Fruit fly (Drosophila melanogaster) whole organism, pupa: ENCODE data around the gene CG10194.

Source experiments
- CG10348 ChIP-seq: fragments of 200-800 bp; sonication (Bioruptor generic); IDR thresholded peaks from 2 replicates; pipeline ENCODE4 v1.3.6; 2022; ENCODE audit warnings: missing biosample characterization, missing genetic modification characterization
- CG12605 ChIP-seq: fragments of 200-800 bp; sonication (Bioruptor generic); IDR thresholded peaks from 2 replicates; pipeline ENCODE4 v1.3.6; 2022; ENCODE audit warnings: missing biosample characterization, missing genetic modification characterization
- CG13204 ChIP-seq: fragments of 200-800 bp; sonication (Bioruptor generic); optimal IDR thresholded peaks from 2 replicates; lab custom pipeline; 2018; ENCODE audit warnings: missing biosample characterization, mild to moderate bottlenecking, missing genetic modification characterization, moderate library complexity
- CG14655 ChIP-seq: fragments of 200-800 bp; sonication (Bioruptor generic); optimal IDR thresholded peaks from 3 replicates; lab custom pipeline; 2017; ENCODE audit warnings: mild to moderate bottlenecking, missing biosample characterization, missing genetic modification reagents, missing genetic modification characterization
- CG15710 ChIP-seq: fragments of 200-800 bp; sonication (Bioruptor generic); optimal IDR thresholded peaks from 2 replicates; lab custom pipeline; 2018; ENCODE audit warnings: missing biosample characterization, mild to moderate bottlenecking, missing genetic modification characterization, moderate library complexity
- CG17806 ChIP-seq: fragments of 200-800 bp; sonication (Bioruptor generic); optimal IDR thresholded peaks from 2 replicates; lab custom pipeline; 2018; ENCODE audit warnings: missing biosample characterization, mild to moderate bottlenecking, missing genetic modification characterization, moderate library complexity
- CG32121 ChIP-seq: fragments of 200-800 bp; sonication (Bioruptor generic); IDR thresholded peaks from 2 replicates; pipeline ENCODE4 v1.3.6; 2022; ENCODE audit warnings: missing biosample characterization, missing genetic modification characterization
- CG34367 ChIP-seq: fragments of 200-800 bp; sonication (Bioruptor generic); optimal IDR thresholded peaks from 2 replicates; lab custom pipeline; 2018; ENCODE audit warnings: missing biosample characterization, mild to moderate bottlenecking, missing genetic modification characterization
- CG4496 ChIP-seq: fragments of 200-800 bp; sonication (Bioruptor generic); IDR thresholded peaks from 3 replicates; pipeline ENCODE4 v1.3.6; 2022; ENCODE audit warnings: missing biosample characterization, missing genetic modification characterization
- CG8159 ChIP-seq: fragments of 200-800 bp; sonication (Bioruptor generic); optimal IDR thresholded peaks from 3 replicates; lab custom pipeline; 2018; ENCODE audit warnings: missing biosample characterization, mild to moderate bottlenecking, missing genetic modification characterization, moderate library complexity
- CG8301 ChIP-seq: fragments of 200-800 bp; sonication (Bioruptor generic); optimal IDR thresholded peaks from 2 replicates; lab custom pipeline; 2018; ENCODE audit warnings: missing biosample characterization, mild to moderate bottlenecking, missing genetic modification characterization
- CG9948 ChIP-seq: fragments of 200-800 bp; sonication (Bioruptor generic); optimal IDR thresholded peaks from 2 replicates; lab custom pipeline; 2018; ENCODE audit warnings: missing biosample characterization, mild to moderate bottlenecking, missing genetic modification characterization, moderate library complexity
- D1 ChIP-seq: fragments of 200-800 bp; sonication (Bioruptor generic); optimal IDR thresholded peaks from 2 replicates; lab custom pipeline; 2018; ENCODE audit warnings: missing biosample characterization, mild to moderate bottlenecking, missing genetic modification characterization, moderate library complexity
- EcR ChIP-seq: fragments of 200-800 bp; sonication (Bioruptor generic); optimal IDR thresholded peaks from 3 replicates; lab custom pipeline; 2019; ENCODE audit warnings: missing biosample characterization, missing genetic modification characterization, mild to moderate bottlenecking, moderate library complexity, missing genetic modification reagents
- Ets98B ChIP-seq: fragments of 200-800 bp; sonication (Bioruptor generic); IDR thresholded peaks from 2 replicates; pipeline ENCODE4 v1.3.6; 2022; ENCODE audit warnings: missing biosample characterization, missing genetic modification characterization
- Pif1A ChIP-seq: fragments of 200-800 bp; sonication (Bioruptor generic); optimal IDR thresholded peaks from 3 replicates; lab custom pipeline; 2016; ENCODE audit warnings: missing biosample characterization, missing genetic modification characterization
- Pif1B ChIP-seq: fragments of 200-800 bp; sonication (Bioruptor generic); optimal IDR thresholded peaks from 3 replicates; lab custom pipeline; 2016; ENCODE audit warnings: missing biosample characterization, missing genetic modification characterization
- Snoo ChIP-seq: fragments of 200-800 bp; sonication (Bioruptor generic); optimal IDR thresholded peaks from 3 replicates; lab custom pipeline; 2017; ENCODE audit warnings: missing biosample characterization, mild to moderate bottlenecking, missing genetic modification characterization, inconsistent platforms
- fd96Ca ChIP-seq: fragments of 200-800 bp; sonication (Bioruptor generic); IDR thresholded peaks from 3 replicates; pipeline ENCODE4 v1.3.6; 2022; ENCODE audit warnings: missing biosample characterization, missing genetic modification characterization
- gl ChIP-seq: fragments of 200-800 bp; sonication (Bioruptor generic); optimal IDR thresholded peaks from 2 replicates; lab custom pipeline; 2018; ENCODE audit warnings: missing biosample characterization, mild to moderate bottlenecking, missing genetic modification characterization
- rn ChIP-seq: fragments of 200-800 bp; sonication (Bioruptor generic); IDR thresholded peaks from 2 replicates; pipeline ENCODE4 v1.3.6; 2022; ENCODE audit warnings: missing biosample characterization, missing genetic modification characterization

The CG10194 gene

DNA sequence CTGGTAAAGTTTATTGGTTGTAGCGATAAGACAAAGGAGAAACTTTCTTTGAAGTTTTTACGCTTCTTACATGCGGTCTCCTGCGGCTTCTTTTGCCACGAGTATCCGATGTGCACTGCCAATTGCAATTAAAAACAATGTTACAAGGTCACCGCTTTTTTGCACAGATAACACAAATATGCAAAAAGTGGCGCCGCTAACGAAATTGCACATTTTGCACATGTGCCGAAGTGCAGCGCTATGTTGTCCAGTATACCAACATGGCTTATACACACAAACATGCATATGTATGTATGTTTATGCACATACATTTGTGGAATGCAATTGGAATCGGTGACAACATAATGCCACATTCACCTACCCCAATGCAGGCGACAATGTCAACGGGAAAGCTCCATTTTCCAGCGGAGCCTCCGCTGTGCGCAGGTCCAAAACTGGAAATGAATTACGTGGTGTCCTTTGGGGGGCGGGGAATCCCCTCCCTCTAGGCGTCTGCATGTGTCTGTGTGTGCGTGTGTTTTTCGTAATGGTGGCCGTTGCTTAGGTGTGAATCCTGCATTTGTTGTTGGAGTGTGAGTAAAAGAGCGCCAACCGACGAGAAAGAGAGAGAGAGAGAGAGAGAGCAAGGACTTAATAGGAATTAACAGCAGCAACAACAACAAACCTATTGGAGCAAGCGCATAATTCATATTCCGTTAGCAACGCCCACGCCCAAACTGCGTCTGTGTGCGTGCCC lies 10.5 kb downstream of the CG10194 start:
- TF ChIP-seq CG10348 (GFP tag; lab: Robert Waterston, UW) (no peak), Pif1A (GFP tag; lab: Kevin White, UChicago) (no peak), Snoo (no peak), D1 (tag; lab: Kevin White, UChicago) (no peak), CG8301 (tag; lab: Kevin White, UChicago) (no peak), rn (GFP tag; lab: Robert Waterston, UW) (no peak), CG4496 (GFP tag; lab: Robert Waterston, UW) (no peak), CG15710 (tag; lab: Kevin White, UChicago) (no peak), Ets98B (GFP tag; lab: Robert Waterston, UW) (no peak), CG13204 (GFP tag; lab: Kevin White, UChicago) (no peak), CG9948 (tag; lab: Kevin White, UChicago) (no peak), CG17806 (no peak), CG32121 (no peak), CG12605 (no peak), Pif1B (GFP tag; lab: Kevin White, UChicago) (no peak), EcR (GFP tag; lab: Kevin White, UChicago) (no peak), gl (no peak), CG8159 (tag; lab: Kevin White, UChicago) (no peak), fd96Ca (GFP tag; lab: Robert Waterston, UW) (no peak)
- TF ChIP-seq, all 21 proteins: peak for 0

DNA sequence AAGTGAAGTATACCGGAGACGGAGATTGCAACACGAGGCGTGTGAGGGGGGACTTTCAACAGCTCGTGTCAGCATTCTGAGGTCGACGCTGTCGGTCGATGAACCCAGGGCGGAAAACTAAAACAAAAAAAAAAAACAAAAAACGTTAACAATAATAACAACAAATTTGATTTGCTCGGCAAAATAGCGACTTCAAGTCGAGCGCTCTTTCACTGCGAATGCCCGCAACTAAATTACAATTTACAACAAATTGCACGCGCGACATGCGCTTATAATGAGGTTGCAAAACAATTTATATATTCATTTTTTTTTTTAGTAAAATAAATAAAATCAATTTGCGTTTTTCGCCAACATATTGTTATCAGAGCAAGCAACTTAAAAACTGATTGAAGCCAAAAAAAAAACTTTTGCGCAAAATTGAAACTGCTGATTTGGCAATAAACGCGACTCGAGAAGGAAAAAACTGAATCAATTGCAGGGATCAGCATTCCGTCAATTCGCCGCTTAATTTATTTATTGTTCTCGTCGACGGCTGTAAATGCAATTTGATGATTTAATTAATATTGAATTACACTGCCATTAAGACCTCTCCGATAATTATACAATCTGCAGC lies 16.4 kb downstream of the CG10194 start:
- TF ChIP-seq Pif1B (GFP tag; lab: Kevin White, UChicago) (no peak), D1 (tag; lab: Kevin White, UChicago) (no peak), fd96Ca (GFP tag; lab: Robert Waterston, UW) (no peak), CG34367 (no peak), gl (no peak), CG12605 (no peak), Pif1A (GFP tag; lab: Kevin White, UChicago) (no peak), CG17806 (no peak), CG8301 (tag; lab: Kevin White, UChicago) (no peak), CG8159 (tag; lab: Kevin White, UChicago) (no peak), CG9948 (tag; lab: Kevin White, UChicago) (no peak), CG14655 (no peak), Snoo (no peak), CG10348 (GFP tag; lab: Robert Waterston, UW) (no peak), EcR (GFP tag; lab: Kevin White, UChicago) (no peak), CG13204 (GFP tag; lab: Kevin White, UChicago) (no peak), CG32121 (no peak), CG4496 (GFP tag; lab: Robert Waterston, UW) (no peak), CG15710 (tag; lab: Kevin White, UChicago) (no peak)

DNA sequence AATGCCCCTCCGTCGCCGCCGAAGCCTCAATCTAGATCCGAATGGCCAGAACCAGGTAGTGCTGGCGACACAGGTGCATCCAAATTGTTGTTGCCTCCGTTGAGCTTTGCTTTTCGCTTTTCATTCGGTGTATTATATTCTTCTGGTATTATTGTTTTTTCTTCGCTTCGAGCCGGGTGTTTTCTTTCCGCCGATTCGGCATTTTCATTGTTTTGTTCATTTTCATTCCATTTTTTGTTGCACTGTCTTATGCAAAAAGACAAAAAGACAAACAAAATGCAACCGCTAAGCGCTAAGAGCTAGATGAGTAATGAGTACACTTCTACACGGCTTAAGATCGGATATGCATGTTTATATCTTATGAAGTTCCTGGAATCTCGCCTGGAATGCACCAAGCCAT lies 17.6 kb downstream of the CG10194 start:
- TF ChIP-seq CG8301 (tag; lab: Kevin White, UChicago) = no peak
- no peak for TF ChIP-seq CG15710 (tag; lab: Kevin White, UChicago)
- TF ChIP-seq CG17806 = no peak
- TF ChIP-seq CG4496 (GFP tag; lab: Robert Waterston, UW) = no peak
- no peak for TF ChIP-seq CG14655
- no peak for TF ChIP-seq CG34367
- TF ChIP-seq gl = no peak
- no peak for TF ChIP-seq Pif1B (GFP tag; lab: Kevin White, UChicago)
- TF ChIP-seq rn (GFP tag; lab: Robert Waterston, UW) = no peak
- no peak for TF ChIP-seq CG10348 (GFP tag; lab: Robert Waterston, UW)

DNA sequence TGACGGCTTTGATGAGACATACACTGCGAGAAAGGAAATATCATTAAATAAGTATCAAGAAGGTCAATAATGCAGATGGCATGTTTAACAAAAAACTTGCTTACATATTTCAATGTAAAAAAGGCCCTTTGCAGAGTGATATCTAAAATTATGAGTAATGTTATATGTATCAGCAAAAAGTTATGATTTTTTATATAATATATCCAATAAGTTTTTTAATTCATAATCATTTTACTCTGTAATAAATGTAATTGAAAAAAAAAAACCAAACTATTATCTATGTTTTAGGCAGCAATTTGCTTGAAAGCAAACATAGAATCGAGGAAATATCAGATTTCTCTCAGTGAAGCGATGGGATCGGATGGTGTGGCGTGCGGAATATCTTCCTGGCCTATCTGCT lies 20.2 kb downstream of the CG10194 start:
- TF ChIP-seq CG34367 (no peak), CG15710 (tag; lab: Kevin White, UChicago) (no peak), CG8159 (tag; lab: Kevin White, UChicago) (peak; percentile 41), rn (GFP tag; lab: Robert Waterston, UW) (no peak), CG32121 (no peak), CG17806 (no peak)

DNA sequence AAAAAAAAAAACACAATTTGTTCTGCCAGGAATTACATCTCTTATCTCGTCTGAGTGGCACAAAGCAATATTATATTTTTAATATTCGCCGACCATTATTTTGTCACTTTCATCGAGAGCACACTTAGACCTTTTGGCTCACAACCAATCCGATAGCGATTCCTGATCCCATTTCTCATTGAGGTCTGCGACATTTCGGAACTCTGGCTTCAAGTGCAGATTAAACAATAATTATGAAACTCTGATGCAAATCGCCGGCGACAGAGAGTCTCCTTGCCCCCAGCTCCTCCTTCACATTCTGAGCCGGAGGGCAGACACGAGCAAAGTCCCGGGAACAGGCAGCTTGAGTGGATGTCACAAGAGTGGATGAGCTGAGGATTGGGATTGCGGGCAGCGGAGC lies 20.8 kb downstream of the CG10194 start:
- TF ChIP-seq CG13204 (GFP tag; lab: Kevin White, UChicago) = no peak
- TF ChIP-seq CG4496 (GFP tag; lab: Robert Waterston, UW) = no peak
- no peak for TF ChIP-seq D1 (tag; lab: Kevin White, UChicago)
- no peak for TF ChIP-seq CG15710 (tag; lab: Kevin White, UChicago)
- no peak for TF ChIP-seq CG34367
- no peak for TF ChIP-seq Snoo
- TF ChIP-seq fd96Ca (GFP tag; lab: Robert Waterston, UW) = no peak

DNA sequence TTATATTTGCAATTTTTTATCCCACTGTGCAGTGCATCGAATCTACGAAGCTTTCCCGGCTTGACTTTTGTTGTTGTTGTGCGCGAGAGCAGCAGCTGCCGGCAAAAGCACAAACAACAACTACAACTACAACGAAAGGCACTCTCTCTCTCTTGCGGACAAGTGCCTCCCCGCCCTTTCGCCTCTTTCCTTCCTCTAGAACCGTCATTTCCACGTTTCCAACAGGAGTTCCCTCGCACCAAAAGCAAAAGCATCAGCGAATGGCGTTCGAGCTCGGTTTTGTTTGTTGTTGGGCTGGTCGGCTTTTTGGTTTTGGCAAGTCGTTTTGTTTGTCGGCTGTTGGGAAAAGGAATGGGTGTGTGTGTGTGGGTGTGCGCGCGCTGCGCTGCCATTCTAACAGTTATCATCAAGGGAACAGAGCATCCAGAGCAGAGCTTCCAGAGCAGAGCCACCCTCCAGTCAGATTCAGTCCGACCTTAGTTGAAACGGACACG lies 26.0 kb downstream of the CG10194 start, which contains the start of gene tj:
TSS of gene tj (plus strand) at position 444 of the 494 bp plus-strand sequence.
- TF ChIP-seq CG9948 (tag; lab: Kevin White, UChicago) (no peak), CG4496 (GFP tag; lab: Robert Waterston, UW) (peak; percentile 53; the same call in 1 of the 3 replicates)
